Worm (Caenorhabditis elegans) whole organism, L3 larva: ENCODE data around the gene pde-12.

Experiments used
- aly-2 ChIP-seq: fragments of 150-350 bp; optimal IDR thresholded peaks from 2 replicates; lab custom pipeline; 2014; ENCODE audit warnings: missing biosample characterization, missing genetic modification characterization
- ama-1 ChIP-seq: fragments of 150-350 bp; optimal IDR thresholded peaks from 2 replicates; lab custom pipeline; 2018
- ceh-28 ChIP-seq: fragments of 150-350 bp; optimal IDR thresholded peaks from 2 replicates; lab custom pipeline; 2014; ENCODE audit warnings: missing biosample characterization, missing genetic modification reagents, missing genetic modification characterization
- egl-27 ChIP-seq: sonication (generic microtip); optimal IDR thresholded peaks from 4 replicates; lab custom pipeline; 2017; ENCODE audit warnings: missing biosample characterization, missing genetic modification reagents, missing genetic modification characterization
- mdl-1 ChIP-seq: fragments of 150-350 bp; optimal IDR thresholded peaks from 2 replicates; lab custom pipeline; 2014; ENCODE audit warnings: missing biosample characterization, missing genetic modification characterization
- nhr-237 ChIP-seq: fragments of 150-350 bp; optimal IDR thresholded peaks from 2 replicates; lab custom pipeline; 2014; ENCODE audit warnings: missing biosample characterization, missing genetic modification characterization
- nhr-67 ChIP-seq: fragments of 150-350 bp; optimal IDR thresholded peaks from 2 replicates; lab custom pipeline; 2014; ENCODE audit warnings: missing biosample characterization, missing genetic modification characterization
- ztf-11 ChIP-seq: fragments of 150-350 bp; optimal IDR thresholded peaks from 2 replicates; lab custom pipeline; 2014; ENCODE audit warnings: missing biosample characterization, missing genetic modification characterization

DNA sequence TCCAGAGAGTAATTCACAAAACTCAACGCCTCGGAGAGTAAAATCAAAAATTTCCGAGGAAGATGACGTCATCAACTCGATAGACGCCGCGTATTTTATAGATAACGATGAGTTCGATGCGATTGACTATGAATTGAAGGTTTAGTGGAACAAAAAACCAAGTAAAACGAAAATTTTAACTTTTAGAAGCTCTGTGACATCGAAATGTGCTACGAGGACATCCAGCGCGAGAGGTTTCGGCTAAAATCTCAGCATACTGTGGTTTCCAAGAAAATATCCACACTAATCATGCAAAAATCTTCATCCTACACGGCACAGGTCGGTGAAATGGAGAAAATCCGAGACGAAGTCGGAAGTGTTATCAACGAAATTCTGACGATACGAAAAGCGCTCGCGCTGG lies 24.8 kb upstream of the pde-12 start:
- TF ChIP-seq egl-27 (tag; lab: Kevin White, UChicago) (no peak), mdl-1 (tag; lab: Kevin White, UChicago) (no peak), ztf-11 (no peak), nhr-237 (tag; lab: Kevin White, UChicago) (no peak), aly-2 (tag; lab: Kevin White, UChicago) (no peak), nhr-67 (tag; lab: Kevin White, UChicago) (no peak), ama-1 (lab: Kevin White, UChicago) (no peak), ceh-28 (no peak)
